Worm (Caenorhabditis elegans) whole organism, dauer: ENCODE results near the gene C54D10.5.

Source experiments
- unc-62 ChIP-seq: sonication (generic microtip); optimal IDR thresholded peaks from 2 replicates; lab custom pipeline; 2017; ENCODE audit warnings: missing biosample characterization, missing genetic modification reagents, missing genetic modification characterization

The C54D10.5 gene

ce11 chrV:12429039-12429438, at the start of gene C54D10.5:
Gene C54D10.5 (plus strand): TSS chrV:12429339.
- TF ChIP-seq unc-62 (GFP tag; lab: Kevin White, UChicago) = no peak

- TF ChIP-seq unc-62 (GFP tag; lab: Kevin White, UChicago) = no peak
These were observed 43.0 kb upstream of the C54D10.5 start, which contains the start of gene K01D12.15 for ce11 chrV:12386154-12386553. Gene K01D12.15 (plus strand): TSS chrV:12386454.

ce11 chrV:12395699-12396098, 33.4 kb upstream of the C54D10.5 start, which contains the start of gene twk-14:
Gene twk-14 (minus strand): TSS chrV:12395706.
- no peak for TF ChIP-seq unc-62 (GFP tag; lab: Kevin White, UChicago)

DNA sequence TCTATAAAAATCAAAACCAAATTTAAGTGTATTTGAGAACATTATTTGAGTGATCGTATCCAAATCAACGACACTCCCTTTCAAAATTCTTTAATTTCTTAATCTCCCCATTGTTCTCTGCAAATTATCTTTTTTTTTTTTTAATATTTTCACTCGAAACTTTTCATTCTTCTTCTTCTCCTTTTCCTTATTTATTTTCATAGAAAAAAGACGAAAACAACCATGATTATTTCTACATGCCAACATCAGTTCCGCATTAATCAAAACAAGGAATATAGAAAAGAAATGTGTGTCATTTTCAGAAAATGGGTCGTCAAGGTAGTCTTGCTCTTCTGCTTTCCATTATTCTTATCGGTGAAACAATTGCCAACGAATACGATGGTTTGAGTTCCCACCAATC, 31.6 kb upstream of the C54D10.5 start, which contains the start of gene K01D12.5:
K01D12.5 (plus strand) TSS at position 301 of the 400 bp plus-strand sequence.
- TF ChIP-seq unc-62 (GFP tag; lab: Kevin White, UChicago) = no peak

DNA sequence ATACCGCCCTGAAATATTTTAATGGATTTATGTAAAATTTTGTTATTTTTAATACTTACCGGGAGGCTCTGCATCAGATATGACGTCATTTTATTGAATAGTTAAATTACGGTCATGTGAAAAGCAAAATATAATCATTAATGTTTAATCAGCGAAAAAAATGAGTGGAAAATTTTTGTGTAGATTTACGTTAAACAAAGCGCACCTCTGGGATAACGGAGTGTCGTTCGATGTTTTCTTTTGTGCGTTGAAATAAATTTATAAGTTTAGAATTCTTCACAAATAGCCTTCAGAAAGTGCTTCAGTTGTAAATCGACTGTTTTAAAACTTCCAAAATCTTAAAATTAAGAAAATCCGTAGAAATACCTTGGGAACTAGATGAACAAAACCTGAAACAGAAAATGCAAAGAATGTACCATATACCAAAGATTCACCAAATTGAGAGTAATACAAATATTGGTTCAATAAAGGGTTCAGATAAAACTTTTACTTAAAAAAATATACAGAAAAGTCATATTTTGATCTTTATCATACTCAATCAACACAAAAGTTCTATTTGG, 28.4 kb upstream of the C54D10.5 start, which contains the start of the genes K01D12.20 and miga-1:
K01D12.20 (minus strand) TSS at position 138 of the 560 bp plus-strand sequence.
miga-1 (minus strand) TSS at position 183 of the 560 bp plus-strand sequence.
- TF ChIP-seq unc-62 (GFP tag; lab: Kevin White, UChicago) = no peak

ce11 chrV:12401383-12401782, 27.8 kb upstream of the C54D10.5 start, which contains the start of gene K01D12.7:
Gene K01D12.7 (minus strand): TSS chrV:12401483.
- TF ChIP-seq unc-62 (GFP tag; lab: Kevin White, UChicago) = no peak

- no peak for TF ChIP-seq unc-62 (GFP tag; lab: Kevin White, UChicago)
These were observed 26.8 kb upstream of the C54D10.5 start, which contains the start of gene K01D12.8 for ce11 chrV:12402355-12402754. Gene K01D12.8 (plus strand): TSS chrV:12402655.

ce11 chrV:12404544-12404943, 24.6 kb upstream of the C54D10.5 start, which contains the start of gene K01D12.9:
Gene K01D12.9 (minus strand): TSS chrV:12404644.
- TF ChIP-seq unc-62 (GFP tag; lab: Kevin White, UChicago) = no peak

DNA sequence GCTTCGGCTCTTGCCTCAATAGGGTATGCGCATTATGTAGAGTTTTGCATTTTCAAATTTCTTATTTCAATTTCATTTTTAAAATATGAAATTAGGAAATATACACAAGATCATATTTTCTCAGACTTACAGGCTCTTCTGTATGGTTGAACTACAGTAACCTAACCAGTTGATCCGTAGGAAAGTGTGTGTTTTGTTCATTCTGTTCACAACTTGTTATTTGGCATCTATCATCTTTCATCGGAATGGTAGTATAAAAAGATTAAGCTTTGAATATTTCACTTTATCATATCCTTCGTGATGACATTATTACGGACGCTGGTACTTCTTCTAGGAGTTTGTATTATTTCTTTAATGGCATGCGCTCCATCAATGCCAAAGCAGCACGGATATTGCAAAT, 23.2 kb upstream of the C54D10.5 start, which contains the start of gene K01D12.10:
K01D12.10 (plus strand) TSS at position 301 of the 400 bp plus-strand sequence.
- no peak for TF ChIP-seq unc-62 (GFP tag; lab: Kevin White, UChicago)

- TF ChIP-seq unc-62 (GFP tag; lab: Kevin White, UChicago) = no peak
These were observed 22.6 kb upstream of the C54D10.5 start for ce11 chrV:12406514-12406913.

- TF ChIP-seq unc-62 (GFP tag; lab: Kevin White, UChicago) = no peak
These were observed 20.6 kb upstream of the C54D10.5 start, which contains the start of gene cdr-4 for ce11 chrV:12408525-12408924. Gene cdr-4 (minus strand): TSS chrV:12408625.

DNA sequence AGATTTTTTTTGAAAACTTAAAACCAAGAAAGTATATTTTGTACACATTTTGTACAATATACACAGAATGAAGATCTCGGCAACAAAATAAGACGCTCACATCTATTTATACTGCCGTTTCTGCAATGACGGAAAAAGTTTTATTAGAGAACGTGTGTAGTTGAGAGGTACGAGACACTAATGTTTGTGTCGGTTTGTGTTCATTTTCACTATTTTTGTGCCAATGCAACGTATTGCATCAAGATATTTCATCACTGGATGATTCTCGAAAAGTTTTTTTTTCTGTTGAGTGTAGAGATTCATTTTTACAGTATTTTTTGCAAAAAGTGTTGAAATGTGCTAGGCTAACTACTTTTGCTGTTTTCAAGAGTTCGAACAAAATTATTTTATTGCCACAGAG, 20.1 kb upstream of the C54D10.5 start:
- no peak for TF ChIP-seq unc-62 (GFP tag; lab: Kevin White, UChicago)

DNA sequence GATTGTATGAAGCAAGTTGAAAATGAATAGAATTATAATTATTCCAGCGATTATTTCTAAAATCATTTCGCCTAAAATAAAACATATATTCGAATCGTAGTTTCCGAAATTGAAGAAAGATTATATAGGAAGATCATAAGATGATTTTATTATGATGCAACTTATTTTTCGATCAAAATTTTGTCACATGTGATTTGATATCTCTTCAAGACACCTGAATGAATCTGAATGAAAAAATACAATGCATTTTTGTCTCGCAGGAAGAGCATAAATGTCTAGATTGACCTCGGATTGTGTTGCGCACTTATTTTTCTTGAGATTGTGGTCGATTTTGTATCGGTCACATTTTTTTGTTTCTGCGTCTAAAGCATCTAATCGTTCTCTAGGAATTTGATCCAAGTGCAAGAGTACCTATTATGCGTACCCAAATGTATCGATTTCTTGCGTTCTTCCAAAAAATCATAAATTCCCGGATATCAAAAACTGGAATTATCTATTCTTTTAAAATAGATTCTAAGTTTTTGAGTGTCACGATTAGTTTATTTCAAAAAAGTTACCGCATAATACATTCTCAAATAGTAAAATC, 18.6 kb upstream of the C54D10.5 start, which contains the start of gene hrg-2:
hrg-2 (minus strand) TSS at position 98 of the 586 bp plus-strand sequence.
- TF ChIP-seq unc-62 (GFP tag; lab: Kevin White, UChicago) = no peak

- no peak for TF ChIP-seq unc-62 (GFP tag; lab: Kevin White, UChicago)
These were observed 17.2 kb upstream of the C54D10.5 start, which contains the start of gene cdr-7 for ce11 chrV:12411909-12412308. Gene cdr-7 (minus strand): TSS chrV:12412113.

- no peak for TF ChIP-seq unc-62 (GFP tag; lab: Kevin White, UChicago)
These were observed 16.8 kb upstream of the C54D10.5 start for ce11 chrV:12412321-12412720.

DNA sequence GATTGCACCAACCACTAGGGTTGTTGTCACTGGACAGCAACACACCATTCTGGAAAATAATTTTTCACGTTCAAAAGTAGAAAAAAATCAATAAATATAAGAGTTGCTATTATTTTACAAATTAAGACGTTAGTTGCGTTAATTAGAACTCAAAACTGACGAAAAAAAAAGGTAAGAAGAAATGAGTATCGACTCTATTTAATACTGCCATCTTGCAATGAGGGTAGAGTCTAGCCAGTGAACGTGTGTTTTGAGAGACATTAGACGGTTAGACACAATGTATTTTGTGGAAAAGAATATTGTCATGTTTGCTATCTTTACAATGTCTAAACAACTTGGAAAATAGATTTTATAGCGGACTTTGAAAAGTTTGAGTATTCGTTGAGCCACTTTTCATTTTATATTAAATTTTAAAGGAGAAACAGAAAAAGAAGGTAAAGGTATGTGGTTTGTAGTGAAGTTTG, 15.5 kb upstream of the C54D10.5 start, which contains the start of gene cdr-6:
cdr-6 (minus strand) TSS at position 51 of the 464 bp plus-strand sequence.
- no peak for TF ChIP-seq unc-62 (GFP tag; lab: Kevin White, UChicago)
